Worm (Caenorhabditis elegans) whole organism, midembryonic: Measurements from ENCODE around the gene fip-3.

Experiments used
- T22C8.4 ChIP-seq: fragments of 200-800 bp; sonication (Bioruptor generic); IDR thresholded peaks from 2 replicates; pipeline ENCODE4 v1.3.6; 2022; ENCODE audit warnings: missing genetic modification characterization, missing compliant biosample characterization
- cog-1 ChIP-seq: sonication (generic microtip); optimal IDR thresholded peaks from 2 replicates; lab custom pipeline; 2016; ENCODE audit warnings: missing genetic modification characterization, missing compliant biosample characterization
- flt-1 ChIP-seq: fragments of 200-800 bp; sonication (Bioruptor generic); IDR thresholded peaks from 2 replicates; pipeline ENCODE4 v1.3.6; 2022; ENCODE audit warnings: missing genetic modification characterization, missing compliant biosample characterization
- klf-2 ChIP-seq: fragments of 200-800 bp; sonication (Bioruptor generic); conservative IDR thresholded peaks from 2 replicates; pipeline ENCODE4 v1.3.6; 2022; ENCODE audit warnings: missing genetic modification reagents, missing genetic modification characterization, missing compliant biosample characterization
- med-1 ChIP-seq: sonication (generic microtip); optimal IDR thresholded peaks from 2 replicates; lab custom pipeline; 2017; ENCODE audit warnings: missing genetic modification characterization, mild to moderate bottlenecking, missing compliant biosample characterization, antibody characterized with exemption, missing genetic modification reagents; ENCODE audit not compliant: insufficient read depth
- ref-1 ChIP-seq: fragments of 200-800 bp; sonication (Bioruptor generic); conservative IDR thresholded peaks from 2 replicates; pipeline ENCODE4 v1.3.6; 2022; ENCODE audit warnings: missing genetic modification reagents, missing genetic modification characterization, missing compliant biosample characterization
- tab-1 ChIP-seq: fragments of 200-800 bp; sonication (Bioruptor generic); IDR thresholded peaks from 2 replicates; pipeline ENCODE4 v1.3.6; 2022; ENCODE audit warnings: missing genetic modification characterization, missing compliant biosample characterization
- ztf-23 ChIP-seq: fragments of 200-800 bp; sonication (Bioruptor generic); IDR thresholded peaks from 2 replicates; pipeline ENCODE4 v1.3.6; 2022; ENCODE audit warnings: missing genetic modification reagents, missing genetic modification characterization, missing compliant biosample characterization
- ztf-29 ChIP-seq: fragments of 200-800 bp; sonication (Bioruptor generic); IDR thresholded peaks from 2 replicates; pipeline ENCODE4 v1.3.6; 2022; ENCODE audit warnings: missing genetic modification reagents, missing genetic modification characterization, missing compliant biosample characterization

Gene fip-3

DNA sequence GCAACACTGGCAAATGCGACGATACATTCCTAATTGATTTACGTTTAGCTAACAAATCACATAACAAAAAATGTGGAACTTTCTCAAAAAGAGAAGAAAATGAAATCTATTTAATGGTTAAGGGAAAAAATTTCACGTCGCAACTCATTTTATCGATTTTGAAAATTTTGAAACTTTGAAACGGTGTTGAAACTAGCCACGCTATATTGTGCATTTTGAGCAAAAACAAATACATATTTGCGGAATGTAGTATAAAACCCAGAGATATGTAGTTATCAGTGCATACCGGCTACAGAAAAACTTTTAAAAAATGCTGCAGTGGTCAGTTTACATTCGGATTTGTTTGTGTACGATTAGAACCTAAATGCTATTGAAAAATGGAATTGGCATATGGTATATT lies 4.3 kb upstream of the fip-3 start, which contains the start of gene C06E1.7:
TSS of gene C06E1.7 (minus strand) at position 101 of the 400 bp plus-strand sequence.
- TF ChIP-seq T22C8.4 (GFP tag; lab: Robert Waterston, UW), result no peak
- TF ChIP-seq cog-1, result no peak
- TF ChIP-seq med-1 (GFP tag; lab: Kevin White, UChicago), result no peak
- no peak for TF ChIP-seq klf-2 (GFP tag; lab: Robert Waterston, UW)
- TF ChIP-seq ref-1 (GFP tag; lab: Robert Waterston, UW), result no peak
- no peak for TF ChIP-seq ztf-23
- no peak for TF ChIP-seq flt-1 (GFP tag; lab: Robert Waterston, UW)
- no peak for TF ChIP-seq tab-1 (GFP tag; lab: Robert Waterston, UW)
- TF ChIP-seq ztf-29 (GFP tag; lab: Robert Waterston, UW), result no peak

DNA sequence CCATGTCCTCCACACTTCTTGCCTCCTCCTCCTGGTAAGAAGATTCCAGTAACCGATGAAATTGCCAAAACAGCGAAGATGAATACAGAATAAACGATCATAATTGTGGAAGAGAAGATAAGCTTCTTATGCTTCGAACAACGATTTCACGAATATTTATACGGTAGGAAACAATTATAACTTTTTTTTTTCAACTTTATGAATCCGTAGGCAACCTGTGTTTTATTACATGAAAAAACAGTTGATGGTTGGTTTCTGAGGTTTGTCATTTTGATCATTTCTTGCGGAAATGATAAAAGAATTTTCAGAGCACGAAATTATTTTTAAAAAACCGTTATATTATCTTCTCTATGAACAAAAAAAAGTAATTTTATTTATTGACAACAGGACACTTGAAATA lies 1.6 kb upstream of the fip-3 start, which contains the start of gene fipr-16:
TSS of gene fipr-16 (minus strand) at position 101 of the 400 bp plus-strand sequence.
- TF ChIP-seq ref-1 (GFP tag; lab: Robert Waterston, UW) (no peak), klf-2 (GFP tag; lab: Robert Waterston, UW) (no peak), flt-1 (GFP tag; lab: Robert Waterston, UW) (no peak), cog-1 (no peak), T22C8.4 (GFP tag; lab: Robert Waterston, UW) (no peak), med-1 (GFP tag; lab: Kevin White, UChicago) (no peak), ztf-29 (GFP tag; lab: Robert Waterston, UW) (no peak), ztf-23 (no peak), tab-1 (GFP tag; lab: Robert Waterston, UW) (no peak)

DNA sequence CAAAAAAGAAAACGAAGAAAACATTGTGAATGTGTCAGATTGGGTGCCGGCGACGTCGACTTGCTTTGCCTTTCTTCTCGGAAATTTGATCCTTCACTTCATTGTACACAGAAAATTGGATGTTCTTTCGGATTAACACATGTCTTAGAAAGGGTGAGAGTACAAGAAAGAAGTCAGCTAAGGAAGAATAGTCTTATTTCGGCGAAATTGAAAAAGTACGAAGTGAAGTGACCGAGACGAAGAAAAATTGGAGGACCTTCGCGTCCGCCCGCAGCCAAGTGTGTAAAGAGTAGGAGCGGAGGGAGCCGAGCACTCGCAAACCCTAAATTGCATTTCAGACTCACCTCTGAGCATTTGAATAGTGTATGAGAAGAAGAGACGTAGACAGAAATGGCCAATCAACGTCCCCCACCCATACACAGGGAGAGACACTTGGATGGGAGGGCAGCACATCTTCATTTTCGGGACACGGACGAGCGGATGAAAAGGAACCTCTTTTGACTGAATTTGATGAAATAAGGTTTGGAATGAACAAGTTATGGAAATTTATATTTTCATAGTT lies 615 bp downstream of the fip-3 start, which contains the start of gene glr-1:
TSS of gene glr-1 (minus strand) at position 51 of the 562 bp plus-strand sequence.
- no peak for TF ChIP-seq ref-1 (GFP tag; lab: Robert Waterston, UW)
- TF ChIP-seq klf-2 (GFP tag; lab: Robert Waterston, UW), result no peak
- no peak for TF ChIP-seq cog-1
- TF ChIP-seq ztf-23, result no peak
- no peak for TF ChIP-seq med-1 (GFP tag; lab: Kevin White, UChicago)
- no peak for TF ChIP-seq flt-1 (GFP tag; lab: Robert Waterston, UW)
- TF ChIP-seq T22C8.4 (GFP tag; lab: Robert Waterston, UW), result no peak
- no peak for TF ChIP-seq tab-1 (GFP tag; lab: Robert Waterston, UW)
- no peak for TF ChIP-seq ztf-29 (GFP tag; lab: Robert Waterston, UW)

DNA sequence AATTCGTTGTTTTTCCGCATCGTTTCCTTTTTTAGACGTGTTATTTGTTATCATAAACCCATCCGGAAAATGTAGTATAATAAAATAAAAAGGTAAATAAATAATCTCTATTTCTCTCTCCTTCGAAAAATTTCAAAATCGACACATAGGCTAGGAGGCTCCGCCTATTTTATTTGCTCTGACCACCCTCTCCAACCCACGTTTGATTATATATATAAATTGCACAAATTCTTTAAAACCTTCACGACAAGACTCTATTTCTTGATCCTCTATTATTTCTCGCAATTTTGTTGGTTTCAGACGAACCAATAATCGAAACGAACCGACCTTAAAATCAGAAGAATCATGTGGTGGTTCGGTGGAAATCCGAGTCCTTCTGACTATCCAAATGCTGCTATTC lies 8.5 kb downstream of the fip-3 start, which contains the start of gene doxa-1:
TSS of gene doxa-1 (plus strand) at position 301 of the 400 bp plus-strand sequence.
- TF ChIP-seq ztf-29 (GFP tag; lab: Robert Waterston, UW), result no peak
- no peak for TF ChIP-seq tab-1 (GFP tag; lab: Robert Waterston, UW)
- TF ChIP-seq flt-1 (GFP tag; lab: Robert Waterston, UW), result no peak
- no peak for TF ChIP-seq ref-1 (GFP tag; lab: Robert Waterston, UW)

DNA sequence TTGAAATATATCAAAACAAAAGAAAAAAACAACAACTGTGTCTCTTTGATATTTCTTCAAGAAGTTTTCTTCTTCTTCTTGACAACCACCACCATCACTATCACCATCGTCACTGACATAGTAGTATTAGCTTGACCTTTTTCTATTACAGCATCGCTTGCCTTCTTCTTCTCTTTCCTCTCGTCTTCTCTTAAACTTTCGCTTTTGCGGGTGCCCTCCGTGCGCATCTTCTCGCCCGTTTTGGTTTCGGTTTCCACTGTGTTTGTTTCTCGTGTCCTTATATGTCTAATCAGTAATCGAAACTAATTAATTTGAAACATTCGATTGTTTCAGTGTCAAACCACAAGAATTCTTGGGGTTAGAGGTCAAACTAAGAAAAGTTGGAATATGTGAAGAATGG lies 9.9 kb downstream of the fip-3 start:
- TF ChIP-seq T22C8.4 (GFP tag; lab: Robert Waterston, UW), result no peak

DNA sequence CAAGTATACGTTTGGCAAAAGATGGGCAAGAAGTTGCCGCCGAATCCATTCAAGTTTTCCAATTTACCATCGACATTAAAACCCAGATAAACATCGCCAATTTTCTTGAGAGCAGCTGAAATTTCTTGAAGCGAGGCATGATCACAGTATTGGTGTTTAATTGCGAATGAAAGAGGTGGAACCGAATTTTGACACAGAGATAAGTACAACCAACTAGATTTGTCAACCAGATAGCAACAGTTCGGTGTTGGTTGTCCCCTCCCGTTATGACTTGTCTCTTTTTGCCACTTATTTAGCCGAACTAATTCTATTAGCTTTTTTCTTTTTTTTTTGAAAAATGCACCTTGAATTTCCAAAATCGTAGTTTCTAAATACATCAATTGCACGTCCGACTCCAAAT lies 10.9 kb downstream of the fip-3 start:
- no peak for TF ChIP-seq ref-1 (GFP tag; lab: Robert Waterston, UW)
- no peak for TF ChIP-seq cog-1
- TF ChIP-seq med-1 (GFP tag; lab: Kevin White, UChicago), result no peak
- TF ChIP-seq T22C8.4 (GFP tag; lab: Robert Waterston, UW), result no peak
- no peak for TF ChIP-seq klf-2 (GFP tag; lab: Robert Waterston, UW)
- TF ChIP-seq tab-1 (GFP tag; lab: Robert Waterston, UW), result no peak
- no peak for TF ChIP-seq ztf-29 (GFP tag; lab: Robert Waterston, UW)
- TF ChIP-seq ztf-23, result no peak
- TF ChIP-seq flt-1 (GFP tag; lab: Robert Waterston, UW), result no peak

DNA sequence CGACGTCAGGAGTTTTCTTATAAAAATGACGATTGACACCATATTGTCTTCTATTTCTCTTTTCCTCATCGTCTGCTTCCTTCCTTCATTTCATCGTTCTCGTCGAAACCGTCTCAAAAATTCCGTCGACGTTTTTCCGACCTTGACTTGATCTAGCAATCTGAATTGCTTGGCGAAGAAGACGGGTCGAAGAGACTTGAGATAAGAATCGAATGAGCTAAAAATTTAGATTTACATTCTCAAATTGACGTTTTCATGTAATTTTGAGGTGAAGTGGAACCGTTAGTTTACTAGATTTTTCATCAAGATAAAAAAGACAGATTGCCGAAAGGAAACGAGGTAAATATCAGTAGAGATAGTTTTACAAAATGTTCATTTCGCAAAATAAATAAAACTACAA lies 11.8 kb downstream of the fip-3 start:
- TF ChIP-seq klf-2 (GFP tag; lab: Robert Waterston, UW), result no peak
- TF ChIP-seq ztf-23, result no peak
- no peak for TF ChIP-seq tab-1 (GFP tag; lab: Robert Waterston, UW)
- no peak for TF ChIP-seq flt-1 (GFP tag; lab: Robert Waterston, UW)
- TF ChIP-seq T22C8.4 (GFP tag; lab: Robert Waterston, UW), result no peak
- TF ChIP-seq ref-1 (GFP tag; lab: Robert Waterston, UW), result no peak
- no peak for TF ChIP-seq cog-1
- no peak for TF ChIP-seq med-1 (GFP tag; lab: Kevin White, UChicago)
- TF ChIP-seq ztf-29 (GFP tag; lab: Robert Waterston, UW), result no peak

DNA sequence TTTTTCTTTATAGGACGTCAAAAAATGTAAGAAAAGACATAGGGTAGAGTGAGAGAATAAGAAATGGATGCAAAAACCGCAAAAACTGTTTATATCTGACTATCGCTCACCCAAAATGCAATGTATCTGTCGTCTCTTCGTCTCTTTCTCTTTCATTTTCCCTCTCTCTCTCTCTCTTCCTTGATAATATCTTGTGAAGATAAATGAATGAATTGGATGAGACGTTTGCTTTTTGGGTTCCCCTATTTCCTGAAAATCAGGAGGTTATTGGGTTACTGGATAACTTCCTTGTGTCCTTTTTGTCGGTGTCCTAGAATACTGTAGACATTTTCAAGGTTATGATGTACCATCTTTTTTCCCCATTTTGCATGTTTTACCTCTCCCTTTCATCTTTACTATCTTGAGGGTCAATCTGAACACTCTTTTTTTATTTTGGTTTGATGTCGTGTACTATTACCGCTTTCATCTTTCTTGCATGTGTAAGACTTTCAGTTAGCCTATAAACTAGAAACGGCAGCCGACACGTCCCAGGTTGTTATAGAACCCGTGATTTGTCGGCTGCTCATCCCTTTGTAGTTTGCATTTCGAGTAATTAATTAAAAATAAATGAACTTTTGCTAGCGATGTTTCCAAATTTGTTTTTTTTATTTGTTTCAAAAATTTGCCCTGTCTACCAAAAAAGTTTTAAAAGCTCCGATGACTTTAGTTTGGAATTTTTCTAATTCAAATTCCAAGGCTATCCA lies 13.8 kb downstream of the fip-3 start:
- TF ChIP-seq flt-1 (GFP tag; lab: Robert Waterston, UW), result no peak
- TF ChIP-seq cog-1, result no peak
- no peak for TF ChIP-seq med-1 (GFP tag; lab: Kevin White, UChicago)
- no peak for TF ChIP-seq ztf-29 (GFP tag; lab: Robert Waterston, UW)
- no peak for TF ChIP-seq T22C8.4 (GFP tag; lab: Robert Waterston, UW)
- TF ChIP-seq ztf-23, result no peak
- TF ChIP-seq klf-2 (GFP tag; lab: Robert Waterston, UW), result no peak
- TF ChIP-seq tab-1 (GFP tag; lab: Robert Waterston, UW), result no peak
- TF ChIP-seq ref-1 (GFP tag; lab: Robert Waterston, UW), result no peak

DNA sequence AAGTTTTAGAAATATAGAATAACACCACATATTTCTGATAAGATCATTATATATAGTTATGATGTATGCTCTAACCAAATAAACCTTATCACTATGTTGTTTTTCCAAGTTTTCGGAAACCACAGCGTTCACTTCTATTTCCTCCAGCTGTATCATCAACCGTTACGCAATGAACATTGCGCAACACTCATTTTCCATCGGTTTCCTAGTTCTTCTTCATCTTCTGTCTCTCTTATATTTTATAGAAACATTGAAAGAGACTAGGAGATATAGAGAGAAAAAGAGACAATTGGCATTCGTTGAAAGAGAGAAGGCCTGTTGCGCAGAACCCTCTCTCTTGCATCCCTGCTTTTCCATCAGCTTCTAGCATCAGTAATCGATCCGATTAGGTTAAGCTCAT lies 15.0 kb downstream of the fip-3 start:
- TF ChIP-seq ztf-29 (GFP tag; lab: Robert Waterston, UW) (no peak), ref-1 (GFP tag; lab: Robert Waterston, UW) (no peak)
